Worm (Caenorhabditis elegans) whole organism, L4 larva: Measurements from ENCODE around the gene pfd-2.

Source experiments
- T20F7.1 ChIP-seq: fragments of 200-800 bp; sonication (Bioruptor generic); optimal IDR thresholded peaks from 2 replicates; lab custom pipeline; 2018; ENCODE audit warnings: mild to moderate bottlenecking, missing genetic modification characterization, missing compliant biosample characterization
- T26A8.4 ChIP-seq: fragments of 200-800 bp; sonication (Bioruptor generic); IDR thresholded peaks from 2 replicates; pipeline ENCODE4 v1.3.6; 2022; ENCODE audit warnings: missing genetic modification characterization, missing compliant biosample characterization
- Y48G9A.11 ChIP-seq: fragments of 200-800 bp; sonication (Bioruptor generic); IDR thresholded peaks from 2 replicates; pipeline ENCODE4 v1.3.6; 2022; ENCODE audit warnings: missing genetic modification reagents, missing genetic modification characterization, missing compliant biosample characterization
- Y5F2A.4 ChIP-seq: fragments of 200-800 bp; sonication (Bioruptor generic); optimal IDR thresholded peaks from 2 replicates; lab custom pipeline; 2018; ENCODE audit warnings: mild to moderate bottlenecking, missing genetic modification characterization, missing compliant biosample characterization
- Y75B8A.6 ChIP-seq: fragments of 200-800 bp; sonication (Bioruptor generic); IDR thresholded peaks from 2 replicates; pipeline ENCODE4 v1.3.6; 2022; ENCODE audit warnings: missing genetic modification reagents, missing genetic modification characterization, missing compliant biosample characterization
- ZK546.5 ChIP-seq, 2 experiments: sonication (generic microtip); optimal IDR thresholded peaks; 2 replicates each; lab custom pipeline; 2017; ENCODE audit warnings: missing biosample characterization in 2 of 2, missing genetic modification characterization in 2 of 2
- ama-1 ChIP-seq: fragments of 150-350 bp; optimal IDR thresholded peaks from 2 replicates; lab custom pipeline; 2014; ENCODE audit warnings: inconsistent platforms, mixed read lengths
- arid-1 ChIP-seq: fragments of 200-800 bp; sonication (Bioruptor generic); conservative IDR thresholded peaks from 2 replicates; pipeline ENCODE4 v1.3.6; 2022; ENCODE audit warnings: missing genetic modification reagents, missing genetic modification characterization, missing compliant biosample characterization
- ceh-82 ChIP-seq: sonication (generic microtip); optimal IDR thresholded peaks from 2 replicates; lab custom pipeline; 2017; ENCODE audit warnings: missing biosample characterization, missing genetic modification characterization
- cey-2 ChIP-seq: sonication (generic microtip); optimal IDR thresholded peaks from 3 replicates; lab custom pipeline; 2017; ENCODE audit warnings: missing genetic modification characterization, mild to moderate bottlenecking, missing compliant biosample characterization, antibody characterized with exemption, borderline replicate concordance; ENCODE audit not compliant: insufficient read depth
- daf-16 ChIP-seq, 3 experiments: sonication (generic microtip); optimal IDR thresholded peaks; 2 replicates each; lab custom pipeline; 2016 to 2017; ENCODE audit warnings: missing genetic modification characterization in 3 of 3, missing genetic modification reagents in 3 of 3, mild to moderate bottlenecking in 2 of 3, missing compliant biosample characterization in 2 of 3, missing biosample characterization in 1 of 3, moderate library complexity in 1 of 3
- daf-19 ChIP-seq: fragments of 200-800 bp; sonication (Bioruptor generic); conservative IDR thresholded peaks from 2 replicates; pipeline ENCODE4 v1.3.6; 2022; ENCODE audit warnings: missing genetic modification characterization, missing compliant biosample characterization
- egl-27 ChIP-seq: sonication (generic microtip); optimal IDR thresholded peaks from 3 replicates; lab custom pipeline; 2017; ENCODE audit warnings: missing biosample characterization, missing genetic modification reagents, missing genetic modification characterization
- fos-1 ChIP-seq: fragments of 150-350 bp; optimal IDR thresholded peaks from 2 replicates; lab custom pipeline; 2014; ENCODE audit warnings: missing biosample characterization, missing genetic modification characterization
- hlh-11 ChIP-seq: fragments of 200-800 bp; sonication (Bioruptor generic); optimal IDR thresholded peaks from 2 replicates; lab custom pipeline; 2018; ENCODE audit warnings: mild to moderate bottlenecking, missing genetic modification characterization, missing compliant biosample characterization
- hmg-1.1 ChIP-seq: fragments of 200-800 bp; sonication (Bioruptor generic); IDR thresholded peaks from 2 replicates; pipeline ENCODE4 v1.3.6; 2022; ENCODE audit warnings: missing genetic modification reagents, missing genetic modification characterization, missing compliant biosample characterization
- jun-1 ChIP-seq: fragments of 150-350 bp; optimal IDR thresholded peaks from 2 replicates; lab custom pipeline; 2014; ENCODE audit warnings: missing biosample characterization, missing genetic modification reagents, missing genetic modification characterization
- lin-1 ChIP-seq: fragments of 200-800 bp; sonication (Bioruptor generic); IDR thresholded peaks from 2 replicates; pipeline ENCODE4 v1.3.6; 2022; ENCODE audit warnings: missing genetic modification reagents, missing genetic modification characterization, missing compliant biosample characterization
- lin-15B ChIP-seq: fragments of 150-350 bp; sonication (generic microtip); optimal IDR thresholded peaks from 3 replicates; lab custom pipeline; 2014; ENCODE audit warnings: missing biosample characterization, missing genetic modification characterization
- lsy-2 ChIP-seq, 2 experiments: fragments of 150-350 bp in 1 of 2; sonication (generic microtip) in 1 of 2; optimal IDR thresholded peaks; 2 replicates each; lab custom pipeline; 2014 to 2017; ENCODE audit warnings: missing biosample characterization in 2 of 2, missing genetic modification characterization in 2 of 2
- madf-9 ChIP-seq: fragments of 200-800 bp; sonication (Bioruptor generic); conservative IDR thresholded peaks from 2 replicates; pipeline ENCODE4 v1.3.6; 2022; ENCODE audit warnings: missing genetic modification reagents, missing genetic modification characterization, missing compliant biosample characterization
- mdl-1 ChIP-seq, 2 experiments: fragments of 150-350 bp in 1 of 2; sonication (generic microtip) in 1 of 2; optimal IDR thresholded peaks; 2 replicates each; lab custom pipeline; 2014 to 2017; ENCODE audit warnings: missing biosample characterization in 2 of 2, missing genetic modification characterization in 2 of 2
- mdt-29 ChIP-seq: fragments of 200-800 bp; sonication (Bioruptor generic); IDR thresholded peaks from 2 replicates; pipeline ENCODE4 v1.3.6; 2022; ENCODE audit warnings: missing genetic modification reagents, missing genetic modification characterization, missing compliant biosample characterization
- mes-2 ChIP-seq: sonication (generic microtip); optimal IDR thresholded peaks from 2 replicates; lab custom pipeline; 2016; ENCODE audit warnings: missing genotype, mild to moderate bottlenecking, missing genetic modification characterization, missing compliant biosample characterization; ENCODE audit not compliant: poor library complexity, severe bottlenecking
- mxl-3 ChIP-seq: fragments of 200-800 bp; sonication (Bioruptor generic); optimal IDR thresholded peaks from 2 replicates; lab custom pipeline; 2018; ENCODE audit warnings: mild to moderate bottlenecking, missing genetic modification characterization, missing compliant biosample characterization
- nhr-102 ChIP-seq: sonication (generic microtip); optimal IDR thresholded peaks from 2 replicates; lab custom pipeline; 2016; ENCODE audit warnings: mild to moderate bottlenecking, missing genetic modification characterization, moderate library complexity, missing compliant biosample characterization
- nhr-28 ChIP-seq: fragments of 150-350 bp; optimal IDR thresholded peaks from 2 replicates; lab custom pipeline; 2014; ENCODE audit warnings: missing biosample characterization, missing genetic modification characterization
- nhr-42 ChIP-seq: fragments of 200-800 bp; sonication (Bioruptor generic); IDR thresholded peaks from 2 replicates; pipeline ENCODE4 v1.3.6; 2022; ENCODE audit warnings: missing genetic modification characterization, missing compliant biosample characterization
- nhr-48 ChIP-seq: sonication (generic microtip); optimal IDR thresholded peaks from 2 replicates; lab custom pipeline; 2016; ENCODE audit warnings: mild to moderate bottlenecking, missing genetic modification characterization, missing compliant biosample characterization
- nhr-6 ChIP-seq: fragments of 150-350 bp; optimal IDR thresholded peaks from 2 replicates; lab custom pipeline; 2014; ENCODE audit warnings: missing biosample characterization, missing genetic modification characterization
- nhr-76 ChIP-seq: fragments of 150-350 bp; optimal IDR thresholded peaks from 2 replicates; lab custom pipeline; 2014; ENCODE audit warnings: missing biosample characterization, missing genetic modification characterization
- nhr-77 ChIP-seq: fragments of 150-350 bp; optimal IDR thresholded peaks from 2 replicates; lab custom pipeline; 2014; ENCODE audit warnings: missing biosample characterization, missing genetic modification characterization
- php-3 ChIP-seq: fragments of 200-800 bp; sonication (Bioruptor generic); IDR thresholded peaks from 2 replicates; pipeline ENCODE4 v1.3.6; 2022; ENCODE audit warnings: missing genetic modification reagents, missing genetic modification characterization, missing compliant biosample characterization
- pqm-1 ChIP-seq: sonication (generic microtip); optimal IDR thresholded peaks from 2 replicates; lab custom pipeline; 2017; ENCODE audit warnings: missing biosample characterization, missing genetic modification characterization
- saeg-2 ChIP-seq: fragments of 200-800 bp; sonication (Bioruptor generic); IDR thresholded peaks from 2 replicates; pipeline ENCODE4 v1.3.6; 2022; ENCODE audit warnings: missing genetic modification reagents, missing genetic modification characterization, missing compliant biosample characterization
- sdz-12 ChIP-seq: fragments of 200-800 bp; sonication (Bioruptor generic); optimal IDR thresholded peaks from 2 replicates; lab custom pipeline; 2018; ENCODE audit warnings: mild to moderate bottlenecking, missing genetic modification characterization, missing compliant biosample characterization
- spr-1 ChIP-seq: sonication (generic microtip); optimal IDR thresholded peaks from 2 replicates; lab custom pipeline; 2016; ENCODE audit warnings: mild to moderate bottlenecking, missing genetic modification characterization, missing compliant biosample characterization
- tra-1 ChIP-seq: fragments of 200-800 bp; sonication (Bioruptor generic); IDR thresholded peaks from 2 replicates; pipeline ENCODE4 v1.3.6; 2022; ENCODE audit warnings: missing genetic modification reagents, missing genetic modification characterization, missing compliant biosample characterization
- unc-39 ChIP-seq: sonication (generic microtip); optimal IDR thresholded peaks from 2 replicates; lab custom pipeline; 2017; ENCODE audit warnings: missing biosample characterization, missing genetic modification characterization
- unc-62 ChIP-seq, 3 experiments: fragments of 150-350 bp in 1 of 3; sonication (generic microtip); optimal IDR thresholded peaks in 2 of 3; peaks in 1 of 3; 1 replicate in 1 of 3; 2 replicates in 2 of 3; lab custom pipeline; 2014 to 2017; ENCODE audit warnings: missing biosample characterization in 3 of 3, missing genetic modification characterization in 3 of 3, missing genetic modification reagents in 3 of 3, missing genotype in 1 of 3
- zfp-2 ChIP-seq: sonication (generic microtip); optimal IDR thresholded peaks from 2 replicates; lab custom pipeline; 2016; ENCODE audit warnings: mild to moderate bottlenecking, missing genetic modification characterization, missing compliant biosample characterization

Gene pfd-2

ce11 chrII:4299227-4299703 is 27.3 kb upstream of the pfd-2 start, which contains the start of gene sco-1 (continued):
- peak; percentile 88 for TF ChIP-seq php-3 (GFP tag; lab: Robert Waterston, UW)
- TF ChIP-seq lin-15B = peak; percentile 83
- peak; percentile 91 for TF ChIP-seq madf-9 (GFP tag; lab: Robert Waterston, UW)
- peak; percentile 99 for TF ChIP-seq mes-2 (tag; lab: Kevin White, UChicago)
- peak; percentile 91 for TF ChIP-seq nhr-6
- peak; percentile 91 for TF ChIP-seq nhr-42 (GFP tag; lab: Robert Waterston, UW)
- TF ChIP-seq T20F7.1 (GFP tag; lab: Kevin White, UChicago) = no peak
- TF ChIP-seq ama-1 = peak; percentile 34
- peak in 1 of 2 experiments; percentile 94 for TF ChIP-seq daf-16 (GFP tag; optimal IDR thresholded peaks at IDR 0.05; lab: Kevin White, UChicago)
- TF ChIP-seq daf-16 (tag; optimal IDR thresholded peaks at IDR 0.05; lab: Kevin White, UChicago) = peak; percentile 82
- TF ChIP-seq nhr-102 = peak; percentile 88
- no peak for TF ChIP-seq cey-2
- peak; percentile 84 for TF ChIP-seq hmg-1.1 (GFP tag; lab: Robert Waterston, UW)
- TF ChIP-seq lin-1 (GFP tag; lab: Robert Waterston, UW) = 0 out of 2 replicates have a peak, but pooled peaks have one; percentile 66
- TF ChIP-seq spr-1 (tag; lab: Kevin White, UChicago) = peak; percentile 82
- TF ChIP-seq nhr-77 = peak; percentile 93
- TF ChIP-seq T26A8.4 = peak; percentile 94
- TF ChIP-seq arid-1 (GFP tag; lab: Robert Waterston, UW) = peak; percentile 68; the same call in 1 of the 2 replicates
- TF ChIP-seq Y48G9A.11 (GFP tag; lab: Robert Waterston, UW) = peak; percentile 89
- TF ChIP-seq zfp-2 = peak; percentile 75
- no peak for TF ChIP-seq unc-39 (tag; lab: Kevin White, UChicago)
- peak; percentile 80 to 97 for TF ChIP-seq lsy-2 (tag; optimal IDR thresholded peaks at IDR 0.05; lab: Kevin White, UChicago)
- no peak for TF ChIP-seq egl-27
- no peak for TF ChIP-seq saeg-2 (GFP tag; lab: Robert Waterston, UW)
- TF ChIP-seq jun-1 (tag; lab: Kevin White, UChicago) = peak; percentile 85
- TF ChIP-seq hlh-11 = peak; percentile 90
- peak in 1 of 2 experiments; percentile 62 for TF ChIP-seq mdl-1 (tag; optimal IDR thresholded peaks at IDR 0.05; lab: Kevin White, UChicago)
- peak; percentile 68 for TF ChIP-seq mxl-3 (GFP tag; lab: Kevin White, UChicago)
- TF ChIP-seq ceh-82 (tag; lab: Kevin White, UChicago) = no peak
- TF ChIP-seq nhr-48 (tag; lab: Kevin White, UChicago) = peak; percentile 70
- TF ChIP-seq Y5F2A.4 (GFP tag; lab: Kevin White, UChicago) = no peak
- no peak; the same call in none of the 2 replicates for TF ChIP-seq tra-1 (GFP tag; lab: Robert Waterston, UW)
- TF ChIP-seq Y75B8A.6 = no peak
- peak; percentile 81 for TF ChIP-seq nhr-28 (tag; lab: Kevin White, UChicago)
- no peak for TF ChIP-seq fos-1
- no peak for TF ChIP-seq pqm-1 (tag; lab: Kevin White, UChicago)
- TF ChIP-seq nhr-76 = no peak
- peak; percentile 84 for TF ChIP-seq mdt-29 (GFP tag; lab: Robert Waterston, UW)
- TF ChIP-seq sdz-12 (GFP tag; lab: Kevin White, UChicago) = peak; percentile 80
- TF ChIP-seq ZK546.5 (tag; optimal IDR thresholded peaks at IDR 0.05; lab: Kevin White, UChicago) = no peak

DNA sequence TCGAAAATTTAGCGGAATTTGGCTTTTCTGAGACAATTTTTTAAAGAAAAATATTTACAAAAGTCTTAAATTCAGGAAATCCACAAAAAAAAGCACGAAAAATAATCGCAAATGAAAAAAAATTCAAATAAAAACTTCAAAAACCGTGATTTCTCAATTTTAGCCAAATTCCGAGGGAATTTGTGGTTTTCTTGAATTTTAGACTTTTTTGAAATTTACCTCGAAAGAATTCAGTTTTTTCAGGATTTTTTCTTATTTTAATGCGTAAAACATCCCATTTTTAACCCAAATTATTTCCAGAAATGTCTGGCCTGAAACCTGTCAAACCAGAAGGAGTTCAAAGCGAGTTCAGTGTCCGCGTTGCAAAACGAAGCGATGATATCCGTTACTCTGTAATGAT is 25.2 kb upstream of the pfd-2 start, which contains the start of gene gtf-2F1:
TSS of gene gtf-2F1 (plus strand) at position 301 of the 400 bp plus-strand sequence.
- peak in 1 of 2 experiments; percentile 41 for TF ChIP-seq unc-62 (GFP tag; optimal IDR thresholded peaks at IDR 0.05 in 1 of 2; lab: Kevin White, UChicago)
- no peak for TF ChIP-seq unc-62 (tag; optimal IDR thresholded peaks at IDR 0.05; lab: Kevin White, UChicago)
- no peak for TF ChIP-seq daf-19 (GFP tag; lab: Robert Waterston, UW)
